Fruit fly (Drosophila melanogaster): Measurements from ENCODE around the gene CG14075.

CG14075 gene

DNA sequence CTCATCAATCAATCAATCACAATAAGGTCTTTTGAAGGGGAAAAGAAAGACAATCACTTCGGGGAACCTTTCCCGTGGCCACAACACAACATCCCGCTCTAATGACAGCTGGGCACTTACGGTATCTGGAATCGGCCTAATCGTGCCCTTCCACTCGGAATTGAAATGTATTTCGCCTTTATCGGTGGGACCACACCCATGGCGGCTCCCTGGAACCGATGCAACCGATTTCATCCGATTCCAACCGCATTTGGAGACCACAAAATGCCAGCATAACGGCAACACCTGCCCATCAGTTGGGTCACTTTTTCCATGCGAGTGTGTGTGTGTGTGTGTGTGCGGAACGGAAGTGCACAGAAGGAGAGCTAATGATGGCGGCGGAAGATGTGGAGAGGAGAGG is 47.9 kb downstream of the CG14075 start:
- peak; percentile 55 for TF ChIP-seq kni (GFP tag; optimal IDR thresholded peaks at IDR 0.05)
- TF ChIP-seq CG17802 (tag; optimal IDR thresholded peaks at IDR 0.05): no peak
- no peak for TF ChIP-seq CG11696 (GFP tag; IDR thresholded peaks at IDR 0.05)
- TF ChIP-seq ssp (GFP tag; IDR thresholded peaks at IDR 0.05): no peak
- TF ChIP-seq E2f2 (GFP tag; IDR thresholded peaks at IDR 0.05): no peak
- TF ChIP-seq jumu (GFP tag; optimal IDR thresholded peaks at IDR 0.05): no peak
- no peak for TF ChIP-seq CG2199 (GFP tag; IDR thresholded peaks at IDR 0.05)
- no peak for TF ChIP-seq crp (GFP tag; optimal IDR thresholded peaks at IDR 0.05)
- no peak for TF ChIP-seq klu (GFP tag; IDR thresholded peaks at IDR 0.05)
- no peak for TF ChIP-seq zfh2 (GFP tag; optimal IDR thresholded peaks at IDR 0.05)
- TF ChIP-seq Stat92E (GFP tag; optimal IDR thresholded peaks at IDR 0.05): peak in 1 of 3 experiments; percentile 87
- no peak for TF ChIP-seq CG8765 (GFP tag; IDR thresholded peaks at IDR 0.05)
- TF ChIP-seq Oli (tag; optimal IDR thresholded peaks at IDR 0.05): no peak
- TF ChIP-seq TFAM (GFP tag; optimal IDR thresholded peaks at IDR 0.05): no peak
- TF ChIP-seq CG1792 (GFP tag; optimal IDR thresholded peaks at IDR 0.05): no peak
- TF ChIP-seq Aef1 (GFP tag; IDR thresholded peaks at IDR 0.05): no peak
- no peak for TF ChIP-seq pum (GFP tag; optimal IDR thresholded peaks at IDR 0.05)
- no peak for TF ChIP-seq sima (GFP tag; optimal IDR thresholded peaks at IDR 0.05)
- TF ChIP-seq CG4854 (GFP tag; optimal IDR thresholded peaks at IDR 0.05): no peak
- peak; percentile 40 for TF ChIP-seq cg (GFP tag; optimal IDR thresholded peaks at IDR 0.05)
- TF ChIP-seq CG6254 (GFP tag; optimal IDR thresholded peaks at IDR 0.05): no peak
- no peak for TF ChIP-seq schlank (tag; optimal IDR thresholded peaks at IDR 0.05)
- no peak for TF ChIP-seq gem (tag; optimal IDR thresholded peaks at IDR 0.05)
- no peak for TF ChIP-seq CG1529 (GFP tag; optimal IDR thresholded peaks at IDR 0.05)
- TF ChIP-seq CG14050 (GFP tag; IDR thresholded peaks at IDR 0.05): no peak
- peak; percentile 2 for TF ChIP-seq lab (GFP tag; optimal IDR thresholded peaks at IDR 0.05)
- TF ChIP-seq fu2 (GFP tag; optimal IDR thresholded peaks at IDR 0.05): no peak
- TF ChIP-seq gcm2 (GFP tag; optimal IDR thresholded peaks at IDR 0.05): no peak
- no peak for TF ChIP-seq ci (GFP tag; IDR thresholded peaks at IDR 0.05)
- TF ChIP-seq CG7786 (GFP tag; optimal IDR thresholded peaks at IDR 0.05): no peak
- no peak for TF ChIP-seq CG17385 (GFP tag; optimal IDR thresholded peaks at IDR 0.05)

- TF ChIP-seq hbn (GFP tag; IDR thresholded peaks at IDR 0.05; ENCODE audit: partially characterized antibody) (no peak), Nf-YC (tag; optimal IDR thresholded peaks at IDR 0.05) (no peak), nom (GFP tag; optimal IDR thresholded peaks at IDR 0.05) (peak; percentile 56), onecut (GFP tag; IDR thresholded peaks at IDR 0.05) (peak; percentile 72), CG30403 (GFP tag; optimal IDR thresholded peaks at IDR 0.05) (peak; percentile 54), cwo (GFP tag; optimal IDR thresholded peaks at IDR 0.05) (peak; percentile 10), NFAT (GFP tag; IDR thresholded peaks at IDR 0.05) (no peak), gsb-n (tag; optimal IDR thresholded peaks at IDR 0.05) (peak; percentile 86), sug (tag; optimal IDR thresholded peaks at IDR 0.05) (peak; percentile 0), nmo (GFP tag; optimal IDR thresholded peaks at IDR 0.05) (peak; percentile 84), CG15011 (GFP tag; optimal IDR thresholded peaks at IDR 0.05) (peak; percentile 16), CG11723 (GFP tag; optimal IDR thresholded peaks at IDR 0.05) (peak; percentile 49), Side (GFP tag; optimal IDR thresholded peaks at IDR 0.05) (no peak), CG16779 (GFP tag; IDR thresholded peaks at IDR 0.05) (no peak), CG13287 (GFP tag; IDR thresholded peaks at IDR 0.05; ENCODE audit: partially characterized antibody) (no peak), zen2 (GFP tag; IDR thresholded peaks at IDR 0.05; ENCODE audit: partially characterized antibody) (no peak), CG17568 (GFP tag; optimal IDR thresholded peaks at IDR 0.05) (peak; percentile 43), CG6272 (GFP tag; IDR thresholded peaks at IDR 0.05) (peak; percentile 40; the same call in 1 of the 2 replicates), h (optimal IDR thresholded peaks at IDR 0.05) (no peak), Optix (GFP tag; IDR thresholded peaks at IDR 0.05) (peak; percentile 51; the same call in 1 of the 3 replicates), tin (GFP tag; optimal IDR thresholded peaks at IDR 0.05) (peak; percentile 69)
Measured at dm6 chr3L:19033154-19033811, 48.5 kb downstream of the CG14075 start.
